6 worm cellular contexts compared by ENCODE assay signal in the genomic region with DNA sequence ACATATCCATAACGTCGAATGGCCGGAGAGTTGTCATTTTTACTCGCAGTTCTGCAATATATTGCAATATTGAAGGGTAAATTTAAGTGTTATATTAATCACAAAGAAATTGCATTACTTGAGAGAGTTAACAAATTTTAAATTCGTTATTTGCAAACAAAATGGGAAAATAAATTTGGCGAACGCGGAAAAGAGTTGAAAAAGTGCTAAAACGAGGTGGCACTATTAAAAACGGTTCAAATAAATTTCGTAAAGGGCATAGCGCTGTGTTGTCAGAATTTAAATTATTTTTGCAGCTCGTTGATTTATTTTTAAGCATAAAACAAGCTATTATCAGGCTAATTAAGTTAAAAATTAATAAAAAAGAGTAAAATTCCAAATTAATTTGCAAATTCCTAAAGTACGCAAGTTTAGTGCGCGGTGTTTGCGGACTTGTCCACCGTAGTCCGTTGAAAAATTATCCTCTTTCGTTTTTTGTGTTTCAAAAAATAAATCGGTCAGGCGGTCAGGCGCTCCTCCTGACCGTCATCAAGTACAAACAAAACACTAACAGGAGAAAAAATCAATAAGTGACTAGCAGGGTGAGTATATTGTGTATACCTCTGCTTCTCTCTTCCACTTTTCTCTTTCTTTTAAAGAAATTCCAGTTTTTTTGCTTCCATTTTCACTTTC.
TF ChIP-seq lines count a peak whose summit lies in the region.

A gene (minus strand): TSS at position 51 of the 672 bp plus-strand sequence.
A gene (plus strand): TSS at position 499 of the 672 bp plus-strand sequence.

TF ChIP-seq in whole organism, L1 larva, 84 proteins besides CTCF, POLR2A, EP300 and RAD21 (continued from another document and continues in another):
- TF ChIP-seq unc-130 (tag; optimal IDR thresholded peaks at IDR 0.05; lab: Kevin White, UChicago) (peak; percentile 57), swsn-7 (tag; optimal IDR thresholded peaks at IDR 0.05; lab: Kevin White, UChicago) (peak; percentile 27), skn-1 (tag; optimal IDR thresholded peaks at IDR 0.05; lab: Kevin White, UChicago) (peak; percentile 31), ceh-88 (GFP tag; IDR thresholded peaks at IDR 0.05; lab: Robert Waterston, UW) (no peak), alr-1 (tag; optimal IDR thresholded peaks at IDR 0.05; lab: Kevin White, UChicago; ENCODE audit: borderline replicate concordance) (no peak), nhr-47 (tag; optimal IDR thresholded peaks at IDR 0.05; lab: Kevin White, UChicago) (peak; percentile 52), efl-1 (optimal IDR thresholded peaks at IDR 0.05; lab: Kevin White, UChicago) (peak; percentile 39 to 43), efl-1 (GFP tag; optimal IDR thresholded peaks at IDR 0.05 in 1 of 2; lab: Kevin White, UChicago) (peak; percentile 59 to 94), pqm-1 (tag; optimal IDR thresholded peaks at IDR 0.05; lab: Kevin White, UChicago) (no peak), aha-1 (tag; optimal IDR thresholded peaks at IDR 0.05; lab: Kevin White, UChicago) (no peak), lin-14 (GFP tag; optimal IDR thresholded peaks at IDR 0.05; lab: Kevin White, UChicago) (peak; percentile 55), nhr-85 (tag; lab: Kevin White, UChicago) (peak; percentile 69), aly-2 (tag; optimal IDR thresholded peaks at IDR 0.05; lab: Kevin White, UChicago) (no peak), mab-9 (GFP tag; IDR thresholded peaks at IDR 0.05; lab: Robert Waterston, UW) (no peak), nhr-77 (tag; optimal IDR thresholded peaks at IDR 0.05; lab: Kevin White, UChicago) (no peak), dpl-1 (GFP tag; optimal IDR thresholded peaks at IDR 0.05; lab: Kevin White, UChicago) (peak; percentile 20 to 60 (median 55)), ceh-90 (tag; optimal IDR thresholded peaks at IDR 0.05; lab: Kevin White, UChicago) (no peak), nhr-19 (GFP tag; conservative IDR thresholded peaks at IDR 0.05; lab: Robert Waterston, UW) (no peak), efl-3 (GFP tag; optimal IDR thresholded peaks at IDR 0.05; lab: Kevin White, UChicago) (no peak), zag-1 (tag; optimal IDR thresholded peaks at IDR 0.05; lab: Kevin White, UChicago) (no peak), lin-35 (GFP tag; optimal IDR thresholded peaks at IDR 0.05; lab: Kevin White, UChicago) (peak; percentile 44 to 81)

TF ChIP-seq in whole organism, L2 larva, 48 proteins besides CTCF, POLR2A, EP300 and RAD21 (continued from another document):
- TF ChIP-seq aly-2 (tag; optimal IDR thresholded peaks at IDR 0.05; lab: Kevin White, UChicago) (no peak), lsy-2 (tag; optimal IDR thresholded peaks at IDR 0.05; lab: Kevin White, UChicago) (peak; percentile 84 to 96), ZK546.5 (tag; optimal IDR thresholded peaks at IDR 0.05; lab: Kevin White, UChicago) (no peak), snpc-4 (tag; optimal IDR thresholded peaks at IDR 0.05; lab: Kevin White, UChicago) (no peak), dmd-4 (tag; optimal IDR thresholded peaks at IDR 0.05; lab: Kevin White, UChicago) (no peak), nhr-10 (tag; optimal IDR thresholded peaks at IDR 0.05; lab: Kevin White, UChicago) (no peak), crh-2 (tag; optimal IDR thresholded peaks at IDR 0.05; lab: Kevin White, UChicago) (peak; percentile 12), nhr-25 (tag; optimal IDR thresholded peaks at IDR 0.05; lab: Kevin White, UChicago) (peak; percentile 30), nhr-11 (tag; optimal IDR thresholded peaks at IDR 0.05; lab: Kevin White, UChicago) (no peak), nhr-12 (tag; optimal IDR thresholded peaks at IDR 0.05; lab: Kevin White, UChicago) (no peak), ceh-82 (tag; optimal IDR thresholded peaks at IDR 0.05; lab: Kevin White, UChicago) (no peak), skn-1 (tag; optimal IDR thresholded peaks at IDR 0.05; lab: Kevin White, UChicago) (no peak), lin-13 (GFP tag; optimal IDR thresholded peaks at IDR 0.05; lab: Kevin White, UChicago) (no peak), Y55F3AM.14 (GFP tag; optimal IDR thresholded peaks at IDR 0.05; lab: Kevin White, UChicago) (no peak), mdl-1 (tag; optimal IDR thresholded peaks at IDR 0.05; lab: Kevin White, UChicago) (no peak), gmeb-1 (tag; optimal IDR thresholded peaks at IDR 0.05; lab: Kevin White, UChicago) (peak; percentile 54), blmp-1 (tag; optimal IDR thresholded peaks at IDR 0.05; lab: Kevin White, UChicago; ENCODE audit: insufficient read depth) (peak; percentile 3), nhr-6 (tag; optimal IDR thresholded peaks at IDR 0.05; lab: Kevin White, UChicago) (no peak), R02D3.7 (tag; optimal IDR thresholded peaks at IDR 0.05; lab: Kevin White, UChicago) (no peak), unc-55 (GFP tag; optimal IDR thresholded peaks at IDR 0.05; lab: Kevin White, UChicago) (peak; percentile 72), nhr-21 (tag; optimal IDR thresholded peaks at IDR 0.05; lab: Kevin White, UChicago) (no peak)
TF ChIP-seq in whole organism, L2 larva: peak in this region for 9.

TF ChIP-seq in whole organism, L3 larva, 47 proteins besides CTCF, POLR2A, EP300 and RAD21 (continued from another document):
- peak; percentile 42 for TF ChIP-seq egl-5 (tag; optimal IDR thresholded peaks at IDR 0.05; lab: Kevin White, UChicago)
- peak; percentile 20 for TF ChIP-seq elt-2 (tag; optimal IDR thresholded peaks at IDR 0.05; lab: Kevin White, UChicago)
- peak; percentile 67 for TF ChIP-seq nfya-1 (tag; optimal IDR thresholded peaks at IDR 0.05; lab: Kevin White, UChicago; ENCODE audit: insufficient read depth)

TF ChIP-seq in whole organism, L4 larva, 104 proteins besides CTCF, POLR2A, EP300 and RAD21 (continued from another document):
- TF ChIP-seq dve-1 (tag; optimal IDR thresholded peaks at IDR 0.05; lab: Kevin White, UChicago; ENCODE audit: insufficient read depth): peak; percentile 57
- TF ChIP-seq mep-1 (tag; optimal IDR thresholded peaks at IDR 0.05; lab: Kevin White, UChicago): peak; percentile 41
- TF ChIP-seq hlh-30 (tag; optimal IDR thresholded peaks at IDR 0.05; lab: Kevin White, UChicago; ENCODE audit: insufficient read depth): peak; percentile 95
- TF ChIP-seq nhr-77 (tag; optimal IDR thresholded peaks at IDR 0.05; lab: Kevin White, UChicago): peak; percentile 50
- TF ChIP-seq nhr-10 (tag; optimal IDR thresholded peaks at IDR 0.05; lab: Kevin White, UChicago): no peak
- TF ChIP-seq daf-16 (GFP tag; optimal IDR thresholded peaks at IDR 0.05; lab: Kevin White, UChicago): no peak
- peak; percentile 56 for TF ChIP-seq daf-16 (tag; optimal IDR thresholded peaks at IDR 0.05; lab: Kevin White, UChicago)
- peak; percentile 11 for TF ChIP-seq mxl-3 (GFP tag; optimal IDR thresholded peaks at IDR 0.05; lab: Kevin White, UChicago)

TF ChIP-seq in whole organism, late embryonic, 69 proteins besides CTCF, POLR2A, EP300 and RAD21 (continued from another document):
- TF ChIP-seq hlh-6 (tag; optimal IDR thresholded peaks at IDR 0.05; lab: Kevin White, UChicago): no peak
- peak; percentile 70 for TF ChIP-seq ceh-14 (tag; optimal IDR thresholded peaks at IDR 0.05; lab: Kevin White, UChicago)
- TF ChIP-seq tbx-7 (tag; optimal IDR thresholded peaks at IDR 0.05; lab: Kevin White, UChicago): no peak
- no peak for TF ChIP-seq syd-9 (tag; optimal IDR thresholded peaks at IDR 0.05; lab: Kevin White, UChicago)
- no peak for TF ChIP-seq pha-4 (tag; optimal IDR thresholded peaks at IDR 0.05; lab: Kevin White, UChicago)

TF ChIP-seq in whole organism, young adult, 124 proteins besides CTCF, POLR2A, EP300 and RAD21 (continued from another document):
- TF ChIP-seq ceh-79 (tag; optimal IDR thresholded peaks at IDR 0.05; lab: Kevin White, UChicago) (no peak), madf-6 (GFP tag; IDR thresholded peaks at IDR 0.05; lab: Robert Waterston, UW) (no peak), ceh-58 (GFP tag; IDR thresholded peaks at IDR 0.05; lab: Robert Waterston, UW) (no peak)
